Fruit fly (Drosophila melanogaster): ENCODE data around the gene CG9663.

- TF ChIP-seq EcR (GFP tag; optimal IDR thresholded peaks at IDR 0.05), result no peak
- TF ChIP-seq Dll (optimal IDR thresholded peaks at IDR 0.05), result no peak
- no peak for TF ChIP-seq usp (GFP tag; optimal IDR thresholded peaks at IDR 0.05)
These were observed 4.9 kb downstream of the CG9663 start for dm6 chr2L:3298065-3298469.
